Fruit fly (Drosophila melanogaster): ENCODE measurements around the gene Jon65Aiv.

Jon65Aiv gene

DNA sequence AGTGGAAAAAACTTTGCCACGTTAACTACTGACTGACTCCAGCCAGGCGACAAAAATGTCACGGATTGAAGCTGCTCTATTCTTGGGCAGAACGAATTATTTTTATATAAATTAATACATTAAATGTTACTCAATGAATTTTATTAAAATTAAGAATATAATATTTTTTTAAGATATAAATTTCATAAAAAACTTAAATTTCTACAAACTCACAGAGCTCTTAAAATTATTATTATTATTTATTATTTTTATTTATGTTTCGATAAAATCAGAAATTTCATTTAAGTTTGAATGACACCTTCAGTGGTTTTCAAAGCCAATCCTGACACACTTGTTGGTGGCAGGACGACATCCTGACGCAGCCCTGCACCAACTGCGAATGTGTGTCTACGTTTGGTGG is 46.2 kb downstream of the Jon65Aiv start (continued):
- TF ChIP-seq Nf-YB (GFP tag; optimal IDR thresholded peaks at IDR 0.05) (no peak), dmrt11E (tag; optimal IDR thresholded peaks at IDR 0.05) (peak; percentile 30), CG8924 (tag; optimal IDR thresholded peaks at IDR 0.05) (peak; percentile 41), ftz-f1 (GFP tag; optimal IDR thresholded peaks at IDR 0.05) (no peak), mam (GFP tag; optimal IDR thresholded peaks at IDR 0.05) (no peak), stwl (tag; optimal IDR thresholded peaks at IDR 0.05) (no peak), CG4854 (GFP tag; optimal IDR thresholded peaks at IDR 0.05) (no peak), gem (tag; optimal IDR thresholded peaks at IDR 0.05) (peak; percentile 63), CG9817 (tag; optimal IDR thresholded peaks at IDR 0.05) (no peak), usp (GFP tag; optimal IDR thresholded peaks at IDR 0.05) (no peak), Xrp1 (GFP tag; IDR thresholded peaks at IDR 0.05) (0 out of 2 replicates have a peak, but pooled peaks have one; percentile 23), trem (tag; optimal IDR thresholded peaks at IDR 0.05) (peak; percentile 29), CG7745 (tag; optimal IDR thresholded peaks at IDR 0.05) (no peak), Hsf (GFP tag; optimal IDR thresholded peaks at IDR 0.05) (no peak), Hr51 (GFP tag; optimal IDR thresholded peaks at IDR 0.05) (peak in 1 of 2 experiments; percentile 42), onecut (GFP tag; IDR thresholded peaks at IDR 0.05) (no peak), cwo (GFP tag; optimal IDR thresholded peaks at IDR 0.05) (peak; percentile 12), sc (optimal IDR thresholded peaks at IDR 0.05) (no peak), sc (GFP tag; optimal IDR thresholded peaks at IDR 0.05) (no peak), gcm (GFP tag; optimal IDR thresholded peaks at IDR 0.05) (peak; percentile 22), salm (tag; optimal IDR thresholded peaks at IDR 0.05) (no peak), CG4360 (GFP tag; IDR thresholded peaks at IDR 0.05) (peak; percentile 30; the same call in 1 of the 2 replicates), gfzf (GFP tag; optimal IDR thresholded peaks at IDR 0.05) (no peak), CG3281 (GFP tag; optimal IDR thresholded peaks at IDR 0.05) (peak; percentile 20), Kr (GFP tag; optimal IDR thresholded peaks at IDR 0.05) (no peak), CG15514 (GFP tag; optimal IDR thresholded peaks at IDR 0.05) (no peak), jing (GFP tag; optimal IDR thresholded peaks at IDR 0.05) (no peak), CG30403 (GFP tag; optimal IDR thresholded peaks at IDR 0.05) (peak; percentile 15), Oaz (GFP tag; IDR thresholded peaks at IDR 0.05) (no peak), lmd (GFP tag; IDR thresholded peaks at IDR 0.05) (no peak), tll (GFP tag; optimal IDR thresholded peaks at IDR 0.05) (no peak), Mrtf (GFP tag; IDR thresholded peaks at IDR 0.05) (no peak), CG12219 (GFP tag; optimal IDR thresholded peaks at IDR 0.05) (no peak), CG11695 (GFP tag; IDR thresholded peaks at IDR 0.05) (no peak), CG7786 (GFP tag; optimal IDR thresholded peaks at IDR 0.05) (no peak), CG17802 (tag; optimal IDR thresholded peaks at IDR 0.05) (no peak), lov (optimal IDR thresholded peaks at IDR 0.05) (no peak), lov (GFP tag; IDR thresholded peaks at IDR 0.05) (no peak), tio (GFP tag; optimal IDR thresholded peaks at IDR 0.05) (peak; percentile 4), CG6854 (GFP tag; optimal IDR thresholded peaks at IDR 0.05) (no peak), Sox102F (GFP tag; optimal IDR thresholded peaks at IDR 0.05) (peak; percentile 24), zen2 (GFP tag; IDR thresholded peaks at IDR 0.05; ENCODE audit: partially characterized antibody) (no peak), CG7271 (tag; optimal IDR thresholded peaks at IDR 0.05) (no peak), CG18599 (GFP tag; optimal IDR thresholded peaks at IDR 0.05) (peak; percentile 68), lab (GFP tag; optimal IDR thresholded peaks at IDR 0.05) (peak; percentile 7), CG17359 (tag; optimal IDR thresholded peaks at IDR 0.05) (peak; percentile 6), unc-4 (GFP tag; IDR thresholded peaks at IDR 0.05; ENCODE audit: partially characterized antibody) (no peak), tap (tag; optimal IDR thresholded peaks at IDR 0.05) (no peak), CG9727 (GFP tag; optimal IDR thresholded peaks at IDR 0.05) (peak; percentile 28), slou (GFP tag; optimal IDR thresholded peaks at IDR 0.05) (no peak), CG9932 (GFP tag; IDR thresholded peaks at IDR 0.05) (no peak)
